Fruit fly (Drosophila melanogaster) whole organism, pupa: ENCODE measurements around the gene Torsin.

Experiments
- CG14655 ChIP-seq: fragments of 200-800 bp; sonication (Bioruptor generic); optimal IDR thresholded peaks from 3 replicates; lab custom pipeline; 2017; ENCODE audit warnings: mild to moderate bottlenecking, missing biosample characterization, missing genetic modification reagents, missing genetic modification characterization
- D1 ChIP-seq: fragments of 200-800 bp; sonication (Bioruptor generic); optimal IDR thresholded peaks from 2 replicates; lab custom pipeline; 2018; ENCODE audit warnings: missing biosample characterization, mild to moderate bottlenecking, missing genetic modification characterization, moderate library complexity
- Ets98B ChIP-seq: fragments of 200-800 bp; sonication (Bioruptor generic); IDR thresholded peaks from 2 replicates; pipeline ENCODE4 v1.3.6; 2022; ENCODE audit warnings: missing biosample characterization, missing genetic modification characterization

DNA sequence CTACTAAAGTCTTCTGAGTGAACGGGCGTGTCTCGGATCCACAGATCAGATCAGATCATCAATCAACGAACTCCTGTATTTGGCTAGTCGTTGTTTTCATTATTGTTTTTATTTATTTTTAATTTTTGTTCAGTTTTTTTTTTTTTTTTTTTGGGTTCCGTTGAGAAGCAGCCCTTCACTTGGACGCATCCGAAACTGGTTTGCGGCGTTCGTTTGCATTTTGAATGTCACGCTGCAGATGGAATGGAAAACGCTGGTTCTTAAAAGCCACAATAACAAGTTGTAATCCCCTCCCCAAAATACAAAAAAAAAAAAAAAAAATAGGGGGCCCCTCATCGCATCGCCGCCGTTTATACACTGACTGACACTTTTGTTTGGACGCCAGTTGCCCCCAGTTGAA lies 14.3 kb upstream of the Torsin start:
- TF ChIP-seq CG14655 (GFP tag; lab: Kevin White, UChicago) (no peak), D1 (tag; lab: Kevin White, UChicago) (no peak), Ets98B (GFP tag; lab: Robert Waterston, UW) (no peak)
